Fruit fly (Drosophila melanogaster): ENCODE data around the gene CG13484.

- TF ChIP-seq dsx (GFP tag; optimal IDR thresholded peaks at IDR 0.05; ENCODE audit: poor library complexity, severe bottlenecking) (no peak), dac (GFP tag; optimal IDR thresholded peaks at IDR 0.05) (no peak), Hr38 (GFP tag; optimal IDR thresholded peaks at IDR 0.05) (no peak), CG6808 (GFP tag; optimal IDR thresholded peaks at IDR 0.05) (no peak), OdsH (GFP tag; optimal IDR thresholded peaks at IDR 0.05) (no peak), Smox (GFP tag; optimal IDR thresholded peaks at IDR 0.05) (no peak), Eip75B (GFP tag; optimal IDR thresholded peaks at IDR 0.05) (no peak), Met (GFP tag; optimal IDR thresholded peaks at IDR 0.05) (no peak), salr (GFP tag; optimal IDR thresholded peaks at IDR 0.05) (no peak), Blimp-1 (GFP tag; optimal IDR thresholded peaks at IDR 0.05) (no peak)
Observed at dm6 chr3L:14089010-14089409, 36.1 kb upstream of the CG13484 start.
